Fruit fly (Drosophila melanogaster): ENCODE data around the gene Gdi.

Gdi gene

dm6 chr2L:9494663-9495417 lies at the start of gene Gdi:
TSS of gene Gdi (minus strand) at chr2L:9494876.
- TF ChIP-seq CG8478 (optimal IDR thresholded peaks at IDR 0.05) (no peak), CTCF (optimal IDR thresholded peaks at IDR 0.05) (no peak)

dm6 chr2L:9543871-9544270 lies 49.2 kb upstream of the Gdi start, which contains the start of gene CG13113:
TSS of gene CG13113 (plus strand) at chr2L:9544171.
- TF ChIP-seq CTCF (optimal IDR thresholded peaks at IDR 0.05) (no peak), CG8478 (optimal IDR thresholded peaks at IDR 0.05) (no peak)

dm6 chr2L:9542578-9542977 lies 47.9 kb upstream of the Gdi start, which contains the start of gene Cpr30B:
TSS of gene Cpr30B (plus strand) at chr2L:9542878.
- TF ChIP-seq CG8478 (optimal IDR thresholded peaks at IDR 0.05) (no peak), CTCF (optimal IDR thresholded peaks at IDR 0.05) (no peak)

- TF ChIP-seq CG8478 (optimal IDR thresholded peaks at IDR 0.05): no peak
- peak; percentile 38 to 87 for TF ChIP-seq CTCF (optimal IDR thresholded peaks at IDR 0.05)
Measured at dm6 chr2L:9539988-9540573, 45.4 kb upstream of the Gdi start, which contains the start of gene CG17855. TSS of gene CG17855 (plus strand) at chr2L:9540523.

dm6 chr2L:9529858-9530378 lies 35.2 kb upstream of the Gdi start:
- no peak for TF ChIP-seq CTCF (optimal IDR thresholded peaks at IDR 0.05)
- TF ChIP-seq CG8478 (optimal IDR thresholded peaks at IDR 0.05): no peak

- no peak for TF ChIP-seq CG8478 (optimal IDR thresholded peaks at IDR 0.05)
- no peak for TF ChIP-seq CTCF (optimal IDR thresholded peaks at IDR 0.05)
Measured at dm6 chr2L:9528215-9528614, 33.5 kb upstream of the Gdi start, which contains the start of gene CG31883. TSS of gene CG31883 (plus strand) at chr2L:9528515.

- TF ChIP-seq CG8478 (optimal IDR thresholded peaks at IDR 0.05) (no peak), CTCF (optimal IDR thresholded peaks at IDR 0.05) (no peak)
Measured at dm6 chr2L:9526518-9526917, 31.8 kb upstream of the Gdi start.

dm6 chr2L:9525719-9526118 lies 31.0 kb upstream of the Gdi start:
- TF ChIP-seq CG8478 (optimal IDR thresholded peaks at IDR 0.05) (no peak), CTCF (optimal IDR thresholded peaks at IDR 0.05) (no peak)

- TF ChIP-seq CG8478 (optimal IDR thresholded peaks at IDR 0.05) (no peak), CTCF (optimal IDR thresholded peaks at IDR 0.05) (no peak)
Measured at dm6 chr2L:9524915-9525314, 30.2 kb upstream of the Gdi start.

- TF ChIP-seq CG8478 (optimal IDR thresholded peaks at IDR 0.05): no peak
- no peak for TF ChIP-seq CTCF (optimal IDR thresholded peaks at IDR 0.05)
Measured at dm6 chr2L:9522766-9523174, 28.1 kb upstream of the Gdi start.

- TF ChIP-seq CTCF (optimal IDR thresholded peaks at IDR 0.05) (peak; percentile 1 to 60), CG8478 (optimal IDR thresholded peaks at IDR 0.05) (no peak)
Measured at dm6 chr2L:9520886-9521868, 26.5 kb upstream of the Gdi start, which contains the start of gene Oatp30B. TSS of gene Oatp30B (plus strand) at chr2L:9521210.

dm6 chr2L:9513771-9514170 lies 19.1 kb upstream of the Gdi start:
- TF ChIP-seq CTCF (optimal IDR thresholded peaks at IDR 0.05): no peak
- no peak for TF ChIP-seq CG8478 (optimal IDR thresholded peaks at IDR 0.05)

dm6 chr2L:9512401-9513198 lies 17.9 kb upstream of the Gdi start:
- no peak for TF ChIP-seq CG8478 (optimal IDR thresholded peaks at IDR 0.05)
- TF ChIP-seq CTCF (optimal IDR thresholded peaks at IDR 0.05): peak; percentile 82 to 87

dm6 chr2L:9510429-9510828 lies 15.8 kb upstream of the Gdi start:
- no peak for TF ChIP-seq CG8478 (optimal IDR thresholded peaks at IDR 0.05)
- TF ChIP-seq CTCF (optimal IDR thresholded peaks at IDR 0.05): no peak

Data from S2 (cell line).